Worm (Caenorhabditis elegans) whole organism, L1 larva: Measurements from ENCODE around the gene Y48A6C.4.

Experiments
- C16A3.4 ChIP-seq: fragments of 150-350 bp; optimal IDR thresholded peaks from 2 replicates; lab custom pipeline; 2014; ENCODE audit warnings: missing biosample characterization, missing genetic modification characterization
- aha-1 ChIP-seq: fragments of 150-350 bp; optimal IDR thresholded peaks from 2 replicates; lab custom pipeline; 2014; ENCODE audit warnings: missing biosample characterization, missing genetic modification characterization
- ama-1 ChIP-seq: fragments of 150-350 bp; optimal IDR thresholded peaks from 2 replicates; lab custom pipeline; 2014
- ceh-63 ChIP-seq: fragments of 200-800 bp; sonication (Bioruptor generic); optimal IDR thresholded peaks from 2 replicates; lab custom pipeline; 2018; ENCODE audit warnings: mild to moderate bottlenecking, missing genetic modification characterization, missing compliant biosample characterization
- ceh-8 ChIP-seq: fragments of 200-800 bp; sonication (Bioruptor generic); optimal IDR thresholded peaks from 2 replicates; lab custom pipeline; 2018; ENCODE audit warnings: mild to moderate bottlenecking, missing genetic modification characterization, moderate library complexity, missing compliant biosample characterization
- ceh-90 ChIP-seq: sonication (generic microtip); optimal IDR thresholded peaks from 2 replicates; lab custom pipeline; 2016; ENCODE audit warnings: missing genetic modification characterization, missing compliant biosample characterization
- efl-3 ChIP-seq: fragments of 200-800 bp; sonication (Bioruptor generic); optimal IDR thresholded peaks from 2 replicates; lab custom pipeline; 2018; ENCODE audit warnings: mild to moderate bottlenecking, missing genetic modification characterization, missing compliant biosample characterization
- egl-13 ChIP-seq: sonication (generic microtip); optimal IDR thresholded peaks from 2 replicates; lab custom pipeline; 2016; ENCODE audit warnings: missing genotype, missing genetic modification reagents, missing genetic modification characterization, missing compliant biosample characterization
- elt-2 ChIP-seq: sonication (generic microtip); optimal IDR thresholded peaks from 2 replicates; lab custom pipeline; 2016; ENCODE audit warnings: missing genetic modification characterization, mild to moderate bottlenecking, inconsistent platforms, missing compliant biosample characterization, missing genetic modification reagents
- fkh-10 ChIP-seq: sonication (generic microtip); optimal IDR thresholded peaks from 2 replicates; lab custom pipeline; 2017; ENCODE audit warnings: missing biosample characterization, missing genetic modification reagents, missing genetic modification characterization
- fkh-8 ChIP-seq: sonication (generic microtip); optimal IDR thresholded peaks from 2 replicates; lab custom pipeline; 2016; ENCODE audit warnings: mild to moderate bottlenecking, missing genetic modification characterization, missing compliant biosample characterization
- fos-1 ChIP-seq: fragments of 150-350 bp; optimal IDR thresholded peaks from 2 replicates; lab custom pipeline; 2014; ENCODE audit warnings: missing biosample characterization, missing genetic modification characterization
- hlh-4 ChIP-seq: sonication (generic microtip); optimal IDR thresholded peaks from 2 replicates; lab custom pipeline; 2016; ENCODE audit warnings: mild to moderate bottlenecking, missing genetic modification characterization, missing compliant biosample characterization
- irx-1 ChIP-seq: sonication (generic microtip); optimal IDR thresholded peaks from 2 replicates; lab custom pipeline; 2016; ENCODE audit warnings: missing genetic modification characterization, missing compliant biosample characterization
- isw-1 ChIP-seq: fragments of 200-800 bp; sonication (Bioruptor generic); IDR thresholded peaks from 2 replicates; pipeline ENCODE4 v1.3.6; 2022; ENCODE audit warnings: missing genetic modification characterization, missing compliant biosample characterization
- jun-1 ChIP-seq: fragments of 150-350 bp; optimal IDR thresholded peaks from 2 replicates; lab custom pipeline; 2014; ENCODE audit warnings: missing biosample characterization, missing genetic modification reagents, missing genetic modification characterization
- lin-15B ChIP-seq: fragments of 150-350 bp; sonication (generic microtip); optimal IDR thresholded peaks from 3 replicates; lab custom pipeline; 2014; ENCODE audit warnings: missing biosample characterization, missing genetic modification characterization
- lin-39 ChIP-seq: fragments of 150-350 bp; optimal IDR thresholded peaks from 2 replicates; lab custom pipeline; 2014; ENCODE audit warnings: missing biosample characterization, missing genetic modification reagents, missing genetic modification characterization
- lir-3 ChIP-seq: sonication (generic microtip); optimal IDR thresholded peaks from 2 replicates; lab custom pipeline; 2016; ENCODE audit warnings: mild to moderate bottlenecking, missing genetic modification characterization, moderate library complexity, missing compliant biosample characterization; ENCODE audit not compliant: poor library complexity
- lsy-2 ChIP-seq, 2 experiments: fragments of 150-350 bp; optimal IDR thresholded peaks; 2 replicates each; lab custom pipeline; 2014; ENCODE audit warnings: missing biosample characterization in 2 of 2, missing genetic modification characterization in 2 of 2
- mab-9 ChIP-seq: fragments of 200-800 bp; sonication (Bioruptor generic); IDR thresholded peaks from 2 replicates; pipeline ENCODE4 v1.3.6; 2022; ENCODE audit warnings: missing genetic modification reagents, missing genetic modification characterization, missing compliant biosample characterization
- mdl-1 ChIP-seq, 2 experiments: fragments of 150-350 bp; optimal IDR thresholded peaks; 2 replicates each; lab custom pipeline; 2014 to 2017; ENCODE audit warnings: missing biosample characterization in 2 of 2, missing genetic modification characterization in 2 of 2, inconsistent platforms in 1 of 2
- nhr-11 ChIP-seq: fragments of 150-350 bp; optimal IDR thresholded peaks from 2 replicates; lab custom pipeline; 2014; ENCODE audit warnings: missing biosample characterization, missing genetic modification characterization
- nhr-237 ChIP-seq: fragments of 150-350 bp; optimal IDR thresholded peaks from 2 replicates; lab custom pipeline; 2014; ENCODE audit warnings: missing biosample characterization, missing genetic modification characterization
- nhr-47 ChIP-seq: sonication (generic microtip); optimal IDR thresholded peaks from 2 replicates; lab custom pipeline; 2016; ENCODE audit warnings: mild to moderate bottlenecking, missing genetic modification characterization, moderate library complexity, missing compliant biosample characterization
- nhr-84 ChIP-seq: sonication (generic microtip); optimal IDR thresholded peaks from 2 replicates; lab custom pipeline; 2017; ENCODE audit warnings: missing biosample characterization, missing genetic modification characterization
- nhr-85 ChIP-seq: sonication (generic microtip); peaks from one replicate; lab custom pipeline; 2016; ENCODE audit warnings: missing genetic modification characterization, inconsistent platforms, missing compliant biosample characterization
- pqm-1 ChIP-seq: sonication (generic microtip); optimal IDR thresholded peaks from 3 replicates; lab custom pipeline; 2017; ENCODE audit warnings: missing biosample characterization, missing genetic modification characterization
- rnt-1 ChIP-seq: sonication (generic microtip); optimal IDR thresholded peaks from 2 replicates; lab custom pipeline; 2016; ENCODE audit warnings: mild to moderate bottlenecking, missing genetic modification characterization, moderate library complexity, missing compliant biosample characterization
- skn-1 ChIP-seq: fragments of 150-350 bp; optimal IDR thresholded peaks from 2 replicates; lab custom pipeline; 2014; ENCODE audit warnings: missing biosample characterization, missing genetic modification characterization
- sox-4 ChIP-seq: sonication (generic microtip); optimal IDR thresholded peaks from 2 replicates; lab custom pipeline; 2016; ENCODE audit warnings: missing genetic modification characterization, missing compliant biosample characterization
- sptf-1 ChIP-seq: fragments of 150-350 bp; optimal IDR thresholded peaks from 2 replicates; lab custom pipeline; 2014; ENCODE audit warnings: missing biosample characterization, missing genetic modification characterization
- sup-37 ChIP-seq: fragments of 200-800 bp; sonication (Bioruptor generic); optimal IDR thresholded peaks from 2 replicates; lab custom pipeline; 2018; ENCODE audit warnings: mild to moderate bottlenecking, missing genetic modification characterization, missing compliant biosample characterization
- tlp-1 ChIP-seq: fragments of 150-350 bp; optimal IDR thresholded peaks from 2 replicates; lab custom pipeline; 2014; ENCODE audit warnings: missing biosample characterization, missing genetic modification characterization
- unc-86 ChIP-seq: sonication (generic microtip); optimal IDR thresholded peaks from 2 replicates; lab custom pipeline; 2016; ENCODE audit warnings: missing genetic modification characterization, missing compliant biosample characterization
- unc-98 ChIP-seq: fragments of 200-800 bp; sonication (Bioruptor generic); IDR thresholded peaks from 2 replicates; pipeline ENCODE4 v1.3.6; 2022; ENCODE audit warnings: missing genetic modification characterization, missing compliant biosample characterization
- vab-15 ChIP-seq: sonication (generic microtip); optimal IDR thresholded peaks from 2 replicates; lab custom pipeline; 2017; ENCODE audit warnings: missing genotype, mild to moderate bottlenecking, missing genetic modification characterization, missing compliant biosample characterization
- zag-1 ChIP-seq: fragments of 150-350 bp; optimal IDR thresholded peaks from 2 replicates; lab custom pipeline; 2014; ENCODE audit warnings: missing biosample characterization, missing genetic modification characterization

The Y48A6C.4 gene

ce11 chrIII:11157916-11158315 is 38.3 kb downstream of the Y48A6C.4 start:
- no peak for TF ChIP-seq ceh-63 (GFP tag; lab: Kevin White, UChicago)
- no peak for TF ChIP-seq lin-15B (tag; lab: Kevin White, UChicago)
- no peak for TF ChIP-seq pqm-1 (tag; lab: Kevin White, UChicago)
- no peak for TF ChIP-seq egl-13 (tag; lab: Kevin White, UChicago)
- no peak for TF ChIP-seq nhr-84 (tag; lab: Kevin White, UChicago)
- no peak for TF ChIP-seq nhr-47 (tag; lab: Kevin White, UChicago)
- TF ChIP-seq ceh-90 (tag; lab: Kevin White, UChicago) = no peak
- TF ChIP-seq unc-98 (GFP tag; lab: Robert Waterston, UW) = no peak
- no peak for TF ChIP-seq hlh-4 (tag; lab: Kevin White, UChicago)
- TF ChIP-seq lsy-2 (tag; optimal IDR thresholded peaks at IDR 0.05; lab: Kevin White, UChicago) = no peak

ce11 chrIII:11169680-11170079 is 50.1 kb downstream of the Y48A6C.4 start:
- TF ChIP-seq fkh-8 (tag; lab: Kevin White, UChicago) (no peak), sptf-1 (tag; lab: Kevin White, UChicago) (no peak)
- TF ChIP-seq, all 84 proteins: peak for 0

ce11 chrIII:11170509-11170908 is 50.9 kb downstream of the Y48A6C.4 start:
- TF ChIP-seq C16A3.4 (tag; lab: Kevin White, UChicago) (no peak), sup-37 (no peak), aha-1 (tag; lab: Kevin White, UChicago) (no peak), efl-3 (GFP tag; lab: Kevin White, UChicago) (no peak), mdl-1 (tag; optimal IDR thresholded peaks at IDR 0.05; lab: Kevin White, UChicago) (no peak), nhr-237 (no peak), nhr-85 (tag; lab: Kevin White, UChicago) (no peak), nhr-11 (no peak), lin-15B (tag; lab: Kevin White, UChicago) (no peak), fkh-8 (tag; lab: Kevin White, UChicago) (no peak), tlp-1 (no peak), ama-1 (lab: Kevin White, UChicago) (no peak), elt-2 (tag; lab: Kevin White, UChicago) (no peak), fkh-10 (GFP tag; lab: Kevin White, UChicago) (no peak), sox-4 (tag; lab: Kevin White, UChicago) (no peak), zag-1 (tag; lab: Kevin White, UChicago) (no peak), jun-1 (tag; lab: Kevin White, UChicago) (no peak)
- TF ChIP-seq, all 84 proteins: peak for 0

ce11 chrIII:11172232-11172713 is 52.7 kb downstream of the Y48A6C.4 start:
- TF ChIP-seq isw-1 (GFP tag; lab: Robert Waterston, UW) (no peak), irx-1 (no peak)
- TF ChIP-seq, all 84 proteins: peak for 0

DNA sequence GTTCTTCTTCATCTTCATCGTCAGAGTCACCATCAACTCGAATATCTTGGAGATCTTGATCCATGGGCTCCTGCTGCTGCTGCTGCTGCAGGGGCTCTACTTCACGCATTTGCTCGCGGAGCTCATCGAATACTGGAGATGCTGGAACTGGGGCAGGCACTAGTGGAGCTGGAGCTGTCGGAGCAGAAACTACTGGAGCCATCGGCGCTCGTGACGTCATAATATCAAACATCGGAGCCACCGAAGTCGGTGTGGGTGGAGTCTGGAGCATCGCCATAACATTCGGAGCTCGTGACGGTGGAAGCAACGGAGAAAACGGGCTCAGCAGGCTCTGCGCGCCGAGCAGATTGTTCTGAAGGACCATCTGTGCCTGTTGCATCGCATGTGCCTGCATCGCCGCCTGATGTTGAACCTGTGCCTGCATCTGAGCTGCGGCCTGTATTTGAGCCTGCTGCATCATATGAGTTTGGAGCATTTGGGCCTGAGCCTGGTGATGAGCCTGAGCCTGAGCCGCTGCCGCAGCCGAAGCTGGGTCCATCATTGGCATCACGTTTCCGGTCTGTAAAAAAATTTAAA is 56.1 kb downstream of the Y48A6C.4 start:
- TF ChIP-seq nhr-85 (tag; lab: Kevin White, UChicago) (no peak), mab-9 (no peak), fos-1 (tag; lab: Kevin White, UChicago) (no peak), rnt-1 (no peak), sptf-1 (tag; lab: Kevin White, UChicago) (no peak), ceh-63 (GFP tag; lab: Kevin White, UChicago) (no peak), skn-1 (tag; lab: Kevin White, UChicago) (no peak), lin-39 (tag; lab: Kevin White, UChicago) (no peak), C16A3.4 (tag; lab: Kevin White, UChicago) (no peak), vab-15 (tag; lab: Kevin White, UChicago) (no peak), lir-3 (tag; lab: Kevin White, UChicago) (no peak), ceh-8 (GFP tag; lab: Kevin White, UChicago) (no peak), unc-86 (no peak), hlh-4 (tag; lab: Kevin White, UChicago) (no peak)
- TF ChIP-seq, all 84 proteins: peak for 0
